Fruit fly (Drosophila melanogaster) whole organism, prepupa: ENCODE measurements around the gene CG13075.
A peak's percentile ranks its signal among the peaks of the same experiment; 100 is the strongest.

Experiments used
- Blimp-1 ChIP-seq: fragments of 200-800 bp; sonication (Bioruptor generic); optimal IDR thresholded peaks from 3 replicates; lab custom pipeline; 2017; ENCODE audit warnings: missing biosample characterization, missing genetic modification characterization, mild to moderate bottlenecking, moderate library complexity, missing genetic modification reagents
- CG10631 ChIP-seq: fragments of 200-800 bp; sonication (Bioruptor generic); optimal IDR thresholded peaks from 2 replicates; lab custom pipeline; 2016; ENCODE audit warnings: missing biosample characterization, missing genetic modification characterization
- CG10669 ChIP-seq: fragments of 200-800 bp; sonication (Bioruptor generic); optimal IDR thresholded peaks from 3 replicates; lab custom pipeline; 2018; ENCODE audit warnings: missing biosample characterization, mild to moderate bottlenecking, missing genetic modification characterization, moderate library complexity
- CG11294 ChIP-seq: fragments of 200-800 bp; sonication (Bioruptor generic); IDR thresholded peaks from 2 replicates; pipeline ENCODE4 v1.3.6; 2022; ENCODE audit warnings: missing biosample characterization, missing genetic modification characterization
- CG11762 ChIP-seq: fragments of 200-800 bp; sonication (Bioruptor generic); optimal IDR thresholded peaks from 3 replicates; lab custom pipeline; 2016; ENCODE audit warnings: missing biosample characterization, missing genetic modification characterization; ENCODE audit not compliant: insufficient read depth
- CG11902 ChIP-seq: fragments of 200-800 bp; sonication (Bioruptor generic); optimal IDR thresholded peaks from 3 replicates; lab custom pipeline; 2016; ENCODE audit warnings: missing biosample characterization, missing genetic modification characterization
- CG15336 ChIP-seq: fragments of 200-800 bp; sonication (Bioruptor generic); IDR thresholded peaks from 2 replicates; pipeline ENCODE4 v1.3.6; 2022; ENCODE audit warnings: missing biosample characterization, missing genetic modification characterization
- CG32006 ChIP-seq: fragments of 200-800 bp; sonication (Bioruptor generic); optimal IDR thresholded peaks from 3 replicates; lab custom pipeline; 2017; ENCODE audit warnings: missing biosample characterization, mild to moderate bottlenecking, missing genetic modification characterization
- CG34406 ChIP-seq: fragments of 200-800 bp; sonication (Bioruptor generic); optimal IDR thresholded peaks from 3 replicates; lab custom pipeline; 2016; ENCODE audit warnings: missing biosample characterization, missing genetic modification characterization
- CG3919 ChIP-seq: fragments of 200-800 bp; sonication (Bioruptor generic); optimal IDR thresholded peaks from 3 replicates; lab custom pipeline; 2016; ENCODE audit warnings: missing biosample characterization, missing genetic modification characterization
- CG4318 ChIP-seq: fragments of 200-800 bp; sonication (Bioruptor generic); optimal IDR thresholded peaks from 3 replicates; lab custom pipeline; 2017; ENCODE audit warnings: missing biosample characterization, mild to moderate bottlenecking, missing genetic modification characterization
- CG6792 ChIP-seq: fragments of 200-800 bp; sonication (Bioruptor generic); optimal IDR thresholded peaks from 3 replicates; lab custom pipeline; 2016; ENCODE audit warnings: missing biosample characterization, missing genetic modification characterization
- CG6808 ChIP-seq: fragments of 200-800 bp; sonication (Bioruptor generic); optimal IDR thresholded peaks from 3 replicates; lab custom pipeline; 2017; ENCODE audit warnings: missing biosample characterization, missing genetic modification characterization, mild to moderate bottlenecking, moderate library complexity, missing genetic modification reagents
- CG7368 ChIP-seq: fragments of 200-800 bp; sonication (Bioruptor generic); optimal IDR thresholded peaks from 3 replicates; lab custom pipeline; 2016; ENCODE audit warnings: missing biosample characterization, missing genetic modification characterization
- CG8319 ChIP-seq: fragments of 200-800 bp; sonication (Bioruptor generic); optimal IDR thresholded peaks from 3 replicates; lab custom pipeline; 2016; ENCODE audit warnings: missing biosample characterization, missing genetic modification characterization
- CG8632 ChIP-seq: fragments of 200-800 bp; sonication (Bioruptor generic); optimal IDR thresholded peaks from 3 replicates; lab custom pipeline; 2016; ENCODE audit warnings: missing biosample characterization, missing genetic modification characterization
- CG9139 ChIP-seq: fragments of 200-800 bp; sonication (Bioruptor generic); optimal IDR thresholded peaks from 3 replicates; lab custom pipeline; 2017; ENCODE audit warnings: missing biosample characterization, mild to moderate bottlenecking, missing genetic modification characterization
- Eip75B ChIP-seq: fragments of 200-800 bp; sonication (Bioruptor generic); optimal IDR thresholded peaks from 3 replicates; lab custom pipeline; 2016; ENCODE audit warnings: missing biosample characterization, missing genetic modification characterization
- Eip93F ChIP-seq: fragments of 200-800 bp; sonication (Bioruptor generic); optimal IDR thresholded peaks from 2 replicates; lab custom pipeline; 2016; ENCODE audit warnings: missing biosample characterization, mild to moderate bottlenecking, missing genetic modification characterization
- Ets21C ChIP-seq: fragments of 200-800 bp; sonication (Bioruptor generic); optimal IDR thresholded peaks from 3 replicates; lab custom pipeline; 2016; ENCODE audit warnings: missing biosample characterization, missing genetic modification characterization
- Ets96B ChIP-seq: fragments of 200-800 bp; optimal IDR thresholded peaks from 2 replicates; lab custom pipeline; 2019; ENCODE audit warnings: missing biosample characterization, mild to moderate bottlenecking, missing genetic modification characterization, moderate library complexity
- Gug ChIP-seq: fragments of 200-800 bp; sonication (Bioruptor generic); IDR thresholded peaks from 2 replicates; pipeline ENCODE4 v1.3.6; 2022; ENCODE audit warnings: missing biosample characterization, missing genetic modification characterization
- Hr38 ChIP-seq: sonication (Bioruptor generic); optimal IDR thresholded peaks from 2 replicates; lab custom pipeline; 2016; ENCODE audit warnings: missing biosample characterization, missing genetic modification characterization
- Hr39 ChIP-seq: fragments of 200-800 bp; sonication (Bioruptor generic); optimal IDR thresholded peaks from 2 replicates; lab custom pipeline; 2016; ENCODE audit warnings: missing biosample characterization, missing genetic modification characterization
- Hr4 ChIP-seq: fragments of 200-800 bp; sonication (Bioruptor generic); optimal IDR thresholded peaks from 3 replicates; lab custom pipeline; 2016; ENCODE audit warnings: missing biosample characterization, missing genetic modification characterization
- Lpt ChIP-seq: fragments of 200-800 bp; sonication (Bioruptor generic); optimal IDR thresholded peaks from 3 replicates; lab custom pipeline; 2016; ENCODE audit warnings: missing biosample characterization, missing genetic modification characterization
- Met ChIP-seq: fragments of 200-800 bp; sonication (Bioruptor generic); optimal IDR thresholded peaks from 3 replicates; lab custom pipeline; 2016; ENCODE audit warnings: missing biosample characterization, missing genetic modification characterization
- OdsH ChIP-seq: fragments of 200-800 bp; sonication (Bioruptor generic); optimal IDR thresholded peaks from 3 replicates; lab custom pipeline; 2016; ENCODE audit warnings: missing biosample characterization, missing genetic modification characterization
- Smox ChIP-seq: fragments of 200-800 bp; sonication (Bioruptor generic); optimal IDR thresholded peaks from 3 replicates; lab custom pipeline; 2016; ENCODE audit warnings: missing biosample characterization, missing genetic modification characterization
- Sox102F ChIP-seq: fragments of 200-800 bp; sonication (Bioruptor generic); optimal IDR thresholded peaks from 2 replicates; lab custom pipeline; 2016; ENCODE audit warnings: missing biosample characterization, mild to moderate bottlenecking, missing genetic modification characterization
- Sox14 ChIP-seq: fragments of 200-800 bp; sonication (Bioruptor generic); optimal IDR thresholded peaks from 3 replicates; lab custom pipeline; 2016; ENCODE audit warnings: missing biosample characterization, missing genetic modification characterization
- Sox15 ChIP-seq: fragments of 200-800 bp; sonication (Bioruptor generic); optimal IDR thresholded peaks from 3 replicates; lab custom pipeline; 2016; ENCODE audit warnings: missing biosample characterization, missing genetic modification characterization
- acj6 ChIP-seq: fragments of 200-800 bp; sonication (Bioruptor generic); optimal IDR thresholded peaks from 3 replicates; lab custom pipeline; 2016; ENCODE audit warnings: missing biosample characterization, missing genetic modification characterization
- cyc ChIP-seq: fragments of 200-800 bp; sonication (Bioruptor generic); optimal IDR thresholded peaks from 3 replicates; lab custom pipeline; 2016; ENCODE audit warnings: missing biosample characterization, missing genetic modification characterization
- dac ChIP-seq: fragments of 200-800 bp; sonication (Bioruptor generic); optimal IDR thresholded peaks from 2 replicates; lab custom pipeline; 2017; ENCODE audit warnings: missing biosample characterization, mild to moderate bottlenecking, missing genetic modification characterization
- dsx ChIP-seq: fragments of 200-800 bp; optimal IDR thresholded peaks from 3 replicates; lab custom pipeline; 2019; ENCODE audit warnings: missing biosample characterization, mild to moderate bottlenecking, missing genetic modification characterization, moderate library complexity; ENCODE audit not compliant: poor library complexity, severe bottlenecking
- eg ChIP-seq: fragments of 200-800 bp; sonication (Bioruptor generic); IDR thresholded peaks from 3 replicates; pipeline ENCODE4 v1.3.6; 2022; ENCODE audit warnings: missing biosample characterization, missing genetic modification characterization
- esn ChIP-seq: fragments of 200-800 bp; sonication (Bioruptor generic); optimal IDR thresholded peaks from 2 replicates; lab custom pipeline; 2016; ENCODE audit warnings: missing biosample characterization, mild to moderate bottlenecking, missing genetic modification characterization, moderate library complexity
- fd85E ChIP-seq: fragments of 200-800 bp; sonication (Bioruptor generic); optimal IDR thresholded peaks from 3 replicates; lab custom pipeline; 2016; ENCODE audit warnings: missing biosample characterization, missing genetic modification characterization
- fkh ChIP-seq: fragments of 200-800 bp; sonication (Bioruptor generic); optimal IDR thresholded peaks from 3 replicates; lab custom pipeline; 2017; ENCODE audit warnings: missing biosample characterization, mild to moderate bottlenecking, missing genetic modification characterization, moderate library complexity
- pdm3 ChIP-seq: fragments of 200-800 bp; sonication (Bioruptor generic); optimal IDR thresholded peaks from 3 replicates; lab custom pipeline; 2016; ENCODE audit warnings: missing biosample characterization, missing genetic modification characterization
- salr ChIP-seq, 2 experiments: fragments of 200-800 bp; sonication (Bioruptor generic); optimal IDR thresholded peaks; 3 replicates each; lab custom pipeline; 2016 to 2018; ENCODE audit warnings: missing biosample characterization in 2 of 2, missing genetic modification characterization in 2 of 2, mild to moderate bottlenecking in 1 of 2
- ss ChIP-seq, 2 experiments: fragments of 200-800 bp; sonication (Bioruptor generic); optimal IDR thresholded peaks; 2 replicates in 1 of 2; 3 replicates in 1 of 2; lab custom pipeline; 2017 to 2018; ENCODE audit warnings: mild to moderate bottlenecking in 2 of 2, missing biosample characterization in 2 of 2, missing genetic modification characterization in 2 of 2, moderate library complexity in 1 of 2
- svp ChIP-seq: fragments of 200-800 bp; sonication (Bioruptor generic); peaks from one replicate; lab custom pipeline; 2016; ENCODE audit warnings: missing biosample characterization, missing genetic modification characterization
- topi ChIP-seq: fragments of 200-800 bp; sonication (Bioruptor generic); optimal IDR thresholded peaks from 3 replicates; lab custom pipeline; 2016; ENCODE audit warnings: missing biosample characterization, missing genetic modification characterization
- vri ChIP-seq: fragments of 200-800 bp; sonication (Bioruptor generic); optimal IDR thresholded peaks from 3 replicates; lab custom pipeline; 2016; ENCODE audit warnings: missing biosample characterization, mild to moderate bottlenecking, missing genetic modification characterization

CG13075 gene

dm6 chr3L:16037048-16037477 lies 46.7 kb upstream of the CG13075 start (continued):
- peak; percentile 51 for TF ChIP-seq CG8632 (GFP tag; lab: Kevin White, UChicago)
- no peak for TF ChIP-seq fd85E (GFP tag; lab: Kevin White, UChicago)
- TF ChIP-seq CG11902 (GFP tag; lab: Kevin White, UChicago), result peak; percentile 17
- no peak for TF ChIP-seq CG8319 (GFP tag; lab: Kevin White, UChicago)
- TF ChIP-seq topi (GFP tag; lab: Kevin White, UChicago), result peak; percentile 65
- peak; percentile 75 for TF ChIP-seq pdm3 (GFP tag; lab: Kevin White, UChicago)
- peak; percentile 78 for TF ChIP-seq Hr4
- TF ChIP-seq vri (GFP tag; lab: Kevin White, UChicago), result no peak
- peak; percentile 70 for TF ChIP-seq CG6808 (GFP tag; lab: Kevin White, UChicago)
- TF ChIP-seq eg, result peak; percentile 89
- peak; percentile 9 for TF ChIP-seq dac
- TF ChIP-seq CG10669 (GFP tag; lab: Kevin White, UChicago), result peak; percentile 68
- TF ChIP-seq CG9139 (GFP tag; lab: Kevin White, UChicago), result no peak
- peak; percentile 59 for TF ChIP-seq Ets96B
- peak; percentile 35 for TF ChIP-seq CG4318
- peak; percentile 72 for TF ChIP-seq Lpt (GFP tag; lab: Kevin White, UChicago)
- TF ChIP-seq Hr38 (GFP tag; lab: Kevin White, UChicago), result no peak
- TF ChIP-seq salr (GFP tag; optimal IDR thresholded peaks at IDR 0.05; lab: Kevin White, UChicago), result peak; percentile 17 to 50
- peak; percentile 78 for TF ChIP-seq Hr39 (GFP tag; lab: Kevin White, UChicago)
- TF ChIP-seq svp (GFP tag; lab: Kevin White, UChicago), result peak; percentile 88
- TF ChIP-seq fkh (GFP tag; lab: Kevin White, UChicago), result peak; percentile 43
- TF ChIP-seq esn (GFP tag; lab: Kevin White, UChicago), result peak; percentile 78
- TF ChIP-seq CG11762 (GFP tag; lab: Kevin White, UChicago), result peak; percentile 53
- peak; percentile 42 for TF ChIP-seq dsx
- peak; percentile 84 for TF ChIP-seq Eip75B (GFP tag; lab: Kevin White, UChicago)
- TF ChIP-seq CG6792 (GFP tag; lab: Kevin White, UChicago), result peak; percentile 53
- no peak for TF ChIP-seq Eip93F (GFP tag; lab: Kevin White, UChicago)
- peak; percentile 43 for TF ChIP-seq Ets21C (GFP tag; lab: Kevin White, UChicago)
- TF ChIP-seq Met (GFP tag; lab: Kevin White, UChicago), result peak; percentile 80
- TF ChIP-seq CG34406 (GFP tag; lab: Kevin White, UChicago), result peak; percentile 74
- peak; percentile 78 for TF ChIP-seq Smox (GFP tag; lab: Kevin White, UChicago)
- peak; percentile 65 for TF ChIP-seq CG10631 (GFP tag; lab: Kevin White, UChicago)
- peak; percentile 73 for TF ChIP-seq Gug (GFP tag; lab: Robert Waterston, UW)
- peak; percentile 64 for TF ChIP-seq CG11294 (GFP tag; lab: Robert Waterston, UW)
- TF ChIP-seq acj6, result peak; percentile 66
- TF ChIP-seq Blimp-1 (GFP tag; lab: Kevin White, UChicago), result peak; percentile 37

- TF ChIP-seq CG15336 (GFP tag; lab: Robert Waterston, UW), result 0 out of 2 replicates have a peak, but pooled peaks have one; percentile 11
- no peak for TF ChIP-seq Ets21C (GFP tag; lab: Kevin White, UChicago)
- TF ChIP-seq esn (GFP tag; lab: Kevin White, UChicago), result no peak
- TF ChIP-seq CG11902 (GFP tag; lab: Kevin White, UChicago), result peak; percentile 4
- TF ChIP-seq CG32006 (GFP tag; lab: Kevin White, UChicago), result peak; percentile 19
- peak; percentile 17 for TF ChIP-seq CG34406 (GFP tag; lab: Kevin White, UChicago)
- peak; percentile 59 for TF ChIP-seq topi (GFP tag; lab: Kevin White, UChicago)
- peak; percentile 92 for TF ChIP-seq Eip93F (GFP tag; lab: Kevin White, UChicago)
- peak; percentile 21 for TF ChIP-seq CG3919 (GFP tag; lab: Kevin White, UChicago)
- peak; percentile 4 for TF ChIP-seq Sox102F (GFP tag; lab: Kevin White, UChicago)
- TF ChIP-seq CG6808 (GFP tag; lab: Kevin White, UChicago), result peak; percentile 20
- TF ChIP-seq Hr4, result peak; percentile 18
- TF ChIP-seq vri (GFP tag; lab: Kevin White, UChicago), result peak; percentile 98
- peak; percentile 77 for TF ChIP-seq Sox14
- no peak for TF ChIP-seq CG10669 (GFP tag; lab: Kevin White, UChicago)
- TF ChIP-seq Eip75B (GFP tag; lab: Kevin White, UChicago), result peak; percentile 41
- no peak for TF ChIP-seq dac
- TF ChIP-seq Lpt (GFP tag; lab: Kevin White, UChicago), result no peak
- TF ChIP-seq Ets96B, result peak; percentile 19
- peak; percentile 2 for TF ChIP-seq CG8319 (GFP tag; lab: Kevin White, UChicago)
- no peak for TF ChIP-seq CG7368 (GFP tag; lab: Kevin White, UChicago)
- peak; percentile 32 for TF ChIP-seq Met (GFP tag; lab: Kevin White, UChicago)
- TF ChIP-seq ss (GFP tag; optimal IDR thresholded peaks at IDR 0.05; lab: Kevin White, UChicago), result peak; percentile 2 to 53
- TF ChIP-seq OdsH, result no peak
- TF ChIP-seq Gug (GFP tag; lab: Robert Waterston, UW), result 0 out of 2 replicates have a peak, but pooled peaks have one; percentile 18
- no peak for TF ChIP-seq Sox15
- TF ChIP-seq cyc, result peak; percentile 10
- peak; percentile 24 for TF ChIP-seq dsx
Observed at dm6 chr3L:16037690-16038332, 46.0 kb upstream of the CG13075 start.
